Worm (Caenorhabditis elegans) whole organism, L4 larva: ENCODE data around the gene pmt-1.

ENCODE experiments used
- F37D6.2 ChIP-seq: sonication (generic microtip); optimal IDR thresholded peaks from 2 replicates; lab custom pipeline; 2016; ENCODE audit warnings: mild to moderate bottlenecking, missing genetic modification characterization, missing compliant biosample characterization
- F44E2.7 ChIP-seq: fragments of 200-800 bp; sonication (Bioruptor generic); IDR thresholded peaks from 2 replicates; pipeline ENCODE4 v2.1.2; 2022; ENCODE audit warnings: missing genetic modification characterization, missing compliant biosample characterization
- F49E8.2 ChIP-seq: sonication (generic microtip); optimal IDR thresholded peaks from 2 replicates; lab custom pipeline; 2016; ENCODE audit warnings: missing compliant biosample characterization, mild to moderate bottlenecking, missing genetic modification characterization, borderline replicate concordance
- R02D3.7 ChIP-seq: fragments of 150-350 bp; sonication (generic microtip); optimal IDR thresholded peaks from 3 replicates; lab custom pipeline; 2014; ENCODE audit warnings: missing biosample characterization, missing genetic modification characterization
- Y48G9A.11 ChIP-seq: fragments of 200-800 bp; sonication (Bioruptor generic); IDR thresholded peaks from 2 replicates; pipeline ENCODE4 v1.3.6; 2022; ENCODE audit warnings: missing genetic modification reagents, missing genetic modification characterization, missing compliant biosample characterization
- ZK546.5 ChIP-seq, 2 experiments: sonication (generic microtip); optimal IDR thresholded peaks; 2 replicates each; lab custom pipeline; 2017; ENCODE audit warnings: missing biosample characterization in 2 of 2, missing genetic modification characterization in 2 of 2
- aha-1 ChIP-seq: fragments of 150-350 bp; peaks from one replicate; lab custom pipeline; 2014; ENCODE audit warnings: missing biosample characterization, missing genetic modification characterization
- aly-2 ChIP-seq: sonication (generic microtip); optimal IDR thresholded peaks from 2 replicates; lab custom pipeline; 2018; ENCODE audit warnings: missing biosample characterization, missing genetic modification characterization
- arid-1 ChIP-seq: fragments of 200-800 bp; sonication (Bioruptor generic); conservative IDR thresholded peaks from 2 replicates; pipeline ENCODE4 v1.3.6; 2022; ENCODE audit warnings: missing genetic modification reagents, missing genetic modification characterization, missing compliant biosample characterization
- attf-4 ChIP-seq: sonication (generic microtip); optimal IDR thresholded peaks from 3 replicates; lab custom pipeline; 2017; ENCODE audit warnings: missing biosample characterization, missing genetic modification characterization
- ces-1 ChIP-seq: fragments of 150-350 bp; sonication (generic microtip); optimal IDR thresholded peaks from 4 replicates; lab custom pipeline; 2014; ENCODE audit warnings: missing biosample characterization, missing genetic modification reagents, missing genetic modification characterization
- cey-2 ChIP-seq: sonication (generic microtip); optimal IDR thresholded peaks from 3 replicates; lab custom pipeline; 2017; ENCODE audit warnings: missing genetic modification characterization, mild to moderate bottlenecking, missing compliant biosample characterization, antibody characterized with exemption, borderline replicate concordance; ENCODE audit not compliant: insufficient read depth
- daf-12 ChIP-seq: fragments of 150-350 bp; optimal IDR thresholded peaks from 2 replicates; lab custom pipeline; 2014; ENCODE audit warnings: missing biosample characterization, missing genetic modification reagents, missing genetic modification characterization
- daf-16 ChIP-seq, 3 experiments: sonication (generic microtip); optimal IDR thresholded peaks; 2 replicates each; lab custom pipeline; 2016 to 2017; ENCODE audit warnings: missing genetic modification characterization in 3 of 3, missing genetic modification reagents in 3 of 3, mild to moderate bottlenecking in 2 of 3, missing compliant biosample characterization in 2 of 3, missing biosample characterization in 1 of 3, moderate library complexity in 1 of 3
- daf-19 ChIP-seq: fragments of 200-800 bp; sonication (Bioruptor generic); conservative IDR thresholded peaks from 2 replicates; pipeline ENCODE4 v1.3.6; 2022; ENCODE audit warnings: missing genetic modification characterization, missing compliant biosample characterization
- dmd-6 ChIP-seq: fragments of 200-800 bp; sonication (Bioruptor generic); IDR thresholded peaks from 2 replicates; pipeline ENCODE4 v1.3.6; 2022; ENCODE audit warnings: missing genetic modification reagents, missing genetic modification characterization, missing compliant biosample characterization
- dmd-9 ChIP-seq: fragments of 200-800 bp; sonication (Bioruptor generic); IDR thresholded peaks from 2 replicates; pipeline ENCODE4 v1.3.6; 2022; ENCODE audit warnings: missing genetic modification reagents, missing genetic modification characterization, missing compliant biosample characterization
- dve-1 ChIP-seq: sonication (generic microtip); optimal IDR thresholded peaks from 2 replicates; lab custom pipeline; 2017; ENCODE audit warnings: antibody characterized with exemption, mild to moderate bottlenecking, missing genetic modification characterization, missing compliant biosample characterization; ENCODE audit not compliant: insufficient read depth
- egl-27 ChIP-seq: sonication (generic microtip); optimal IDR thresholded peaks from 3 replicates; lab custom pipeline; 2017; ENCODE audit warnings: missing biosample characterization, missing genetic modification reagents, missing genetic modification characterization
- fos-1 ChIP-seq: fragments of 150-350 bp; optimal IDR thresholded peaks from 2 replicates; lab custom pipeline; 2014; ENCODE audit warnings: missing biosample characterization, missing genetic modification characterization
- hlh-11 ChIP-seq: fragments of 200-800 bp; sonication (Bioruptor generic); optimal IDR thresholded peaks from 2 replicates; lab custom pipeline; 2018; ENCODE audit warnings: mild to moderate bottlenecking, missing genetic modification characterization, missing compliant biosample characterization
- hlh-30 ChIP-seq: sonication (generic microtip); optimal IDR thresholded peaks from 2 replicates; lab custom pipeline; 2017; ENCODE audit warnings: antibody characterized with exemption, mild to moderate bottlenecking, missing genetic modification characterization, missing compliant biosample characterization; ENCODE audit not compliant: insufficient read depth
- lin-13 ChIP-seq: fragments of 150-350 bp; optimal IDR thresholded peaks from 2 replicates; lab custom pipeline; 2014; ENCODE audit warnings: missing biosample characterization, missing genetic modification reagents, missing genetic modification characterization
- lin-15B ChIP-seq: fragments of 150-350 bp; sonication (generic microtip); optimal IDR thresholded peaks from 3 replicates; lab custom pipeline; 2014; ENCODE audit warnings: missing biosample characterization, missing genetic modification characterization
- lin-29 ChIP-seq: fragments of 200-800 bp; sonication (Bioruptor generic); IDR thresholded peaks from 2 replicates; pipeline ENCODE4 v1.3.6; 2022; ENCODE audit warnings: missing genetic modification reagents, missing genetic modification characterization, missing compliant biosample characterization
- lin-38 ChIP-seq: fragments of 200-800 bp; sonication (Bioruptor generic); IDR thresholded peaks from 2 replicates; pipeline ENCODE4 v1.3.6; 2022; ENCODE audit warnings: missing genetic modification reagents, missing genetic modification characterization, missing compliant biosample characterization
- lsy-2 ChIP-seq, 2 experiments: fragments of 150-350 bp in 1 of 2; sonication (generic microtip) in 1 of 2; optimal IDR thresholded peaks; 2 replicates each; lab custom pipeline; 2014 to 2017; ENCODE audit warnings: missing biosample characterization in 2 of 2, missing genetic modification characterization in 2 of 2
- madf-5 ChIP-seq, 2 experiments: fragments of 200-800 bp; sonication (Bioruptor generic); IDR thresholded peaks; 2 replicates each; pipeline ENCODE4 v1.3.6; 2022; ENCODE audit warnings: missing compliant biosample characterization in 2 of 2, missing genetic modification characterization in 2 of 2
- mdl-1 ChIP-seq, 2 experiments: fragments of 150-350 bp in 1 of 2; sonication (generic microtip) in 1 of 2; optimal IDR thresholded peaks; 2 replicates each; lab custom pipeline; 2014 to 2017; ENCODE audit warnings: missing biosample characterization in 2 of 2, missing genetic modification characterization in 2 of 2
- mep-1 ChIP-seq: fragments of 150-350 bp; sonication (generic microtip); optimal IDR thresholded peaks from 3 replicates; lab custom pipeline; 2014; ENCODE audit warnings: missing biosample characterization, missing genetic modification characterization
- mes-2 ChIP-seq: sonication (generic microtip); optimal IDR thresholded peaks from 2 replicates; lab custom pipeline; 2016; ENCODE audit warnings: missing genotype, mild to moderate bottlenecking, missing genetic modification characterization, missing compliant biosample characterization; ENCODE audit not compliant: poor library complexity, severe bottlenecking
- nhr-11 ChIP-seq: fragments of 150-350 bp; optimal IDR thresholded peaks from 2 replicates; lab custom pipeline; 2014; ENCODE audit warnings: missing biosample characterization, missing genetic modification characterization
- nhr-28 ChIP-seq: fragments of 150-350 bp; optimal IDR thresholded peaks from 2 replicates; lab custom pipeline; 2014; ENCODE audit warnings: missing biosample characterization, missing genetic modification characterization
- nhr-76 ChIP-seq: fragments of 150-350 bp; optimal IDR thresholded peaks from 2 replicates; lab custom pipeline; 2014; ENCODE audit warnings: missing biosample characterization, missing genetic modification characterization
- pha-4 ChIP-seq, 2 experiments: fragments of 150-350 bp in 1 of 2; fragments of 200-800 bp in 1 of 2; sonication (Bioruptor generic) in 1 of 2; IDR thresholded peaks in 1 of 2; optimal IDR thresholded peaks in 1 of 2; 2 replicates each; pipeline versions ENCODE4 v1.3.6 to Lab custom; 2014 to 2022; ENCODE audit warnings: missing genetic modification characterization in 2 of 2, missing genetic modification reagents in 2 of 2, missing biosample characterization in 1 of 2, missing compliant biosample characterization in 1 of 2
- saeg-2 ChIP-seq: fragments of 200-800 bp; sonication (Bioruptor generic); IDR thresholded peaks from 2 replicates; pipeline ENCODE4 v1.3.6; 2022; ENCODE audit warnings: missing genetic modification reagents, missing genetic modification characterization, missing compliant biosample characterization
- sdz-12 ChIP-seq: fragments of 200-800 bp; sonication (Bioruptor generic); optimal IDR thresholded peaks from 2 replicates; lab custom pipeline; 2018; ENCODE audit warnings: mild to moderate bottlenecking, missing genetic modification characterization, missing compliant biosample characterization
- skn-1 ChIP-seq: fragments of 150-350 bp; optimal IDR thresholded peaks from 2 replicates; lab custom pipeline; 2014; ENCODE audit warnings: missing biosample characterization, missing genetic modification characterization
- snpc-1.2 ChIP-seq: fragments of 200-800 bp; sonication (Bioruptor generic); IDR thresholded peaks from 2 replicates; pipeline ENCODE4 v1.3.6; 2022; ENCODE audit warnings: missing genetic modification reagents, missing genetic modification characterization, missing compliant biosample characterization
- spr-3 ChIP-seq: fragments of 200-800 bp; sonication (Bioruptor generic); optimal IDR thresholded peaks from 2 replicates; lab custom pipeline; 2018; ENCODE audit warnings: mild to moderate bottlenecking, missing genetic modification characterization, missing compliant biosample characterization
- unc-39 ChIP-seq: sonication (generic microtip); optimal IDR thresholded peaks from 2 replicates; lab custom pipeline; 2017; ENCODE audit warnings: missing biosample characterization, missing genetic modification characterization
- unc-62 ChIP-seq, 3 experiments: fragments of 150-350 bp in 1 of 3; sonication (generic microtip); optimal IDR thresholded peaks in 2 of 3; peaks in 1 of 3; 1 replicate in 1 of 3; 2 replicates in 2 of 3; lab custom pipeline; 2014 to 2017; ENCODE audit warnings: missing biosample characterization in 3 of 3, missing genetic modification characterization in 3 of 3, missing genetic modification reagents in 3 of 3, missing genotype in 1 of 3
- zag-1 ChIP-seq: fragments of 150-350 bp; optimal IDR thresholded peaks from 2 replicates; lab custom pipeline; 2014; ENCODE audit warnings: missing biosample characterization, missing genetic modification characterization

The pmt-1 gene

DNA sequence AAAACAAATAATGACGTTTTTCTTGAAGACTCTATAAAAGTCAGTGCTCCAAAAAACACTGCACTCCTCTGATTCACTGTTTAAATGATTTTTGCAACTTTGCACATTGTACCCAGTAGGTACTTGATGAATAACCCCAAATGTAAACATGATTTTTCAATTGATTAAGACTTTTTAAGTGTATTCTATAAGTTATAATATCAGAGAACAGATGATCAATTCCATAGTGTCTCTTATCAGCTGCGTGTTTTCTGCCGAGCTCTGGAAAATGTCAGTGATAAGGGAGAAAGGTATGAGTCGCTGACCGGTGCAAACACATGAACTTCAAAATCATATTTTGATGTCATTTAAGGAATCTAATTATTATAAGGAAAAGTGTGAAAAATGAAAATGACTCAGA is 41.5 kb upstream of the pmt-1 start (continued):
- TF ChIP-seq dve-1 (tag; lab: Kevin White, UChicago): peak; percentile 86

DNA sequence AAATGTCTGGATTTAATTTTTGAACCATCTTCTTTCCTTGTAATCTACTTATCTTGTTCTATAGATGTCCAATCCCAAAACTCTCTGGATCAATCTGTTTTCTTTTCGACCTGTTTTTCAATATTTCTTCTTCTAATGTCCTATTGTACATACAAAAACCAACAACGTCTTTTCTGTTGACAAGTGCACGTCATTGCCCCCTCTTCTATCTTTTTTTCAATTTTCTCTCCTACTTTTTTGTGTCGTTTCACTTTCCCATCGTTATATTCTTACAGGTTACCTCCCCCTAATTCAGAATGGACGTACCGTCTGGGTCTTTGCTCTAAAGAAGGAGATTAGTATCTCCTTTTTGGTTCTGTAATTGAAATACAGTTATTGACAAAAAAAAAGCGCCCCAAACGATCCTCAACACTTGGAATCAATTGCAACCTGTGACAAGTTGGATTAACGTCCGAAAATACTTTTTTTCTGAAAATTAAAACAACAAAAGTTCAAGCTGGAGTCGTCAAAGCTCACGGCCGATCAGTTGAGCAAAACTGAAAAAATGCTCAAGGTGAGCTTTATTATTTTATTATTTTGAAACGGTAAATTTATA is 40.5 kb upstream of the pmt-1 start, which contains the start of gene vhp-1:
Gene vhp-1, plus strand, starts transcription at position 545 of the 595 bp plus-strand sequence.
- TF ChIP-seq sdz-12 (GFP tag; lab: Kevin White, UChicago): no peak
- no peak for TF ChIP-seq pha-4 (GFP tag; IDR thresholded peaks at IDR 0.05; lab: Robert Waterston, UW)
- TF ChIP-seq pha-4 (tag; optimal IDR thresholded peaks at IDR 0.05; lab: Kevin White, UChicago): peak; percentile 15
- no peak for TF ChIP-seq F44E2.7
- no peak for TF ChIP-seq arid-1
- peak; percentile 26 for TF ChIP-seq hlh-11 (tag; lab: Kevin White, UChicago)
- TF ChIP-seq ZK546.5 (tag; optimal IDR thresholded peaks at IDR 0.05; lab: Kevin White, UChicago): no peak
- no peak for TF ChIP-seq daf-19
- no peak for TF ChIP-seq daf-16 (GFP tag; optimal IDR thresholded peaks at IDR 0.05; lab: Kevin White, UChicago)
- peak; percentile 20 for TF ChIP-seq daf-16 (tag; optimal IDR thresholded peaks at IDR 0.05; lab: Kevin White, UChicago)
- peak; percentile 32 for TF ChIP-seq nhr-28 (tag; lab: Kevin White, UChicago)

DNA sequence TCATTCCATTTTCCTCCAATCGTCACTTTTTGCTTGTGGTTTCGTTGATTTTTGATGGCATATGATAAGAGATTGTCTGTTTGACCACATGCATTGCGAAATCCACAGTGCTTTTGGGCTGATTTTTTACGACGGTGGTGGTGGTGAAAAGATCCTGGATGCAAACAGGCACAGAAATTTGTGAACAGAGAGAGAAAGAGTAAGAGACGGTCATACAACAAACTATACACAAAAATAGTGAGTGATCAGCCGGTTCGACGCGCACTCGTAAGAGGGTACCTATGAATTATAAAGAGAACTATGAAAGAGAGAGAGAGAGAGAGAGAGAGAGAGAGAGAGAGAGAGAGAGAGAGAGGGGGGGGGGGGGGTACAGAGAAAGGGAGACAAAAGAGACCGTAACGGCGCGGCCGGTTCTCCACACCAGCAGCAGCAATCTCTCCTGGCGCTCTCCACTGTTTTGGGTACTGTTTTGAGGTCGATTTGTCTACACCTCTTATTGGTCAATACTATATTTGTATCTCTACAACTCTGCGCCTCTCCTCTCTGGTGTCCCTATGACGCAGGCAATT is 39.5 kb upstream of the pmt-1 start:
- no peak for TF ChIP-seq ZK546.5 (tag; optimal IDR thresholded peaks at IDR 0.05; lab: Kevin White, UChicago)
- peak; percentile 26 for TF ChIP-seq spr-3 (GFP tag; lab: Kevin White, UChicago)
- TF ChIP-seq egl-27: no peak
- TF ChIP-seq mdl-1 (tag; optimal IDR thresholded peaks at IDR 0.05; lab: Kevin White, UChicago): peak in 1 of 2 experiments; percentile 41
- no peak for TF ChIP-seq dmd-9 (GFP tag; lab: Robert Waterston, UW)
- TF ChIP-seq daf-16 (GFP tag; optimal IDR thresholded peaks at IDR 0.05; lab: Kevin White, UChicago): no peak
- TF ChIP-seq daf-16 (tag; optimal IDR thresholded peaks at IDR 0.05; lab: Kevin White, UChicago): peak; percentile 54
- no peak for TF ChIP-seq F49E8.2
- peak in 1 of 2 experiments; percentile 98 for TF ChIP-seq unc-62 (GFP tag; optimal IDR thresholded peaks at IDR 0.05 in 1 of 2; lab: Kevin White, UChicago)
- no peak for TF ChIP-seq unc-62 (tag; optimal IDR thresholded peaks at IDR 0.05; lab: Kevin White, UChicago)
- TF ChIP-seq lin-38 (GFP tag; lab: Robert Waterston, UW): no peak
- TF ChIP-seq zag-1 (tag; lab: Kevin White, UChicago): no peak
- no peak for TF ChIP-seq unc-39 (tag; lab: Kevin White, UChicago)
- TF ChIP-seq R02D3.7 (tag; lab: Kevin White, UChicago): no peak
- TF ChIP-seq cey-2 (tag; lab: Kevin White, UChicago): no peak
- TF ChIP-seq nhr-76 (tag; lab: Kevin White, UChicago): no peak
- TF ChIP-seq attf-4 (tag; lab: Kevin White, UChicago): no peak
- no peak for TF ChIP-seq nhr-11 (tag; lab: Kevin White, UChicago)
- no peak for TF ChIP-seq lin-29 (GFP tag; lab: Robert Waterston, UW)
- TF ChIP-seq dve-1 (tag; lab: Kevin White, UChicago): peak; percentile 66
- TF ChIP-seq hlh-30: peak; percentile 65
- TF ChIP-seq madf-5 (GFP tag; IDR thresholded peaks at IDR 0.05; lab: Robert Waterston, UW): 0 out of 4 replicates have a peak, but pooled peaks of 1 of the 2 experiments have one; percentile 5
- peak; percentile 69 for TF ChIP-seq mep-1
- TF ChIP-seq lsy-2 (tag; optimal IDR thresholded peaks at IDR 0.05; lab: Kevin White, UChicago): peak; percentile 25 to 38
- no peak for TF ChIP-seq ces-1 (GFP tag; lab: Kevin White, UChicago)
- no peak for TF ChIP-seq Y48G9A.11
- peak; percentile 11 for TF ChIP-seq lin-13 (GFP tag; lab: Kevin White, UChicago)
- TF ChIP-seq arid-1: no peak
- no peak for TF ChIP-seq skn-1
- no peak for TF ChIP-seq fos-1 (tag; lab: Kevin White, UChicago)
- no peak for TF ChIP-seq aly-2 (tag; lab: Kevin White, UChicago)
- TF ChIP-seq daf-12 (tag; lab: Kevin White, UChicago): no peak
- no peak for TF ChIP-seq lin-15B (tag; lab: Kevin White, UChicago)
- no peak for TF ChIP-seq F37D6.2
- no peak for TF ChIP-seq snpc-1.2 (GFP tag; lab: Robert Waterston, UW)
- TF ChIP-seq saeg-2 (GFP tag; lab: Robert Waterston, UW): no peak
- TF ChIP-seq aha-1: peak; percentile 27
- TF ChIP-seq mes-2 (tag; lab: Kevin White, UChicago): peak; percentile 41
- peak; percentile 52 for TF ChIP-seq dmd-6 (GFP tag; lab: Robert Waterston, UW)
